Fruit fly (Drosophila melanogaster) S2 (cell line): ENCODE data around the gene kek5.
A peak's percentile ranks its signal among the peaks of the same experiment; 100 is the strongest.

Experiments
- CG8478 ChIP-seq: fragments of >200 bp; optimal IDR thresholded peaks from 2 replicates; lab custom pipeline; 2018
- CTCF ChIP-seq, 2 experiments: fragments of >200 bp; optimal IDR thresholded peaks; 2 replicates each; lab custom pipeline; 2018

Gene kek5

dm6 chrX:19479869-19480326 is 126.9 kb downstream of the kek5 start, which contains the start of the genes Naa15-16 and mRpS14:
Gene Naa15-16, plus strand, starts transcription at chrX:19479984.
Gene mRpS14, minus strand, starts transcription at chrX:19480238.
- TF ChIP-seq CG8478 (lab: Kevin White, UChicago) (no peak), CTCF (optimal IDR thresholded peaks at IDR 0.05; lab: Kevin White, UChicago) (no peak)

DNA sequence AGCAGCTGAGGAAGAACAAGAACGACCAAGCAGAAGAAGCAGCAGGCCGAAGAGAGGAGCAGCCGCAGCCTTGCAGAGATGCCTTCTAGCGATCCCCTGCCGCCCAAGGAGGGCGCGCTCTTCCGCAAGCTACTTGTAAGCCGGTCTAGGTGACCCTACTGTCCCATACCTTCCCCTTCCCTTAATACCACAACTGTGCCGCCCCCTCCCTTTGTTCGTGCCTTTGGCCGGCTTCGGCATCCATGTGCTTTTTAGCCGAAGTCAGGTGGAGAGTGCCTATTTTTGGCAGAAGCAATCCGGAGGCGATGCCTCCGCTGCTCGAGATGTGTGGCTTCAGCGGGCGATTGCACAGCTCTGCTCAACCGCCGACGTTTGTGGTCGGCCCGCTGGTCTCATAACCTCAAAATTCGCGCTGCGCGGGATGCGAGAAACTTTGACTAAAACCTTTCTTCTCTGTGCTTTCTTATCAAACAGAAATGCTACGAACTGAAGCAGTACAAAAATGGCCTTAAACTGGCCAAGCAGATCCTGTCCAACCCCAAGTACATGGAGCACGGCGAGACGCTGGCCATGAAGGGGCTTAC is 127.7 kb downstream of the kek5 start:
- TF ChIP-seq CG8478 (lab: Kevin White, UChicago) (no peak), CTCF (optimal IDR thresholded peaks at IDR 0.05; lab: Kevin White, UChicago) (no peak)

dm6 chrX:19485057-19485456 is 132.1 kb downstream of the kek5 start:
- TF ChIP-seq CTCF (optimal IDR thresholded peaks at IDR 0.05; lab: Kevin White, UChicago) (no peak), CG8478 (lab: Kevin White, UChicago) (no peak)

DNA sequence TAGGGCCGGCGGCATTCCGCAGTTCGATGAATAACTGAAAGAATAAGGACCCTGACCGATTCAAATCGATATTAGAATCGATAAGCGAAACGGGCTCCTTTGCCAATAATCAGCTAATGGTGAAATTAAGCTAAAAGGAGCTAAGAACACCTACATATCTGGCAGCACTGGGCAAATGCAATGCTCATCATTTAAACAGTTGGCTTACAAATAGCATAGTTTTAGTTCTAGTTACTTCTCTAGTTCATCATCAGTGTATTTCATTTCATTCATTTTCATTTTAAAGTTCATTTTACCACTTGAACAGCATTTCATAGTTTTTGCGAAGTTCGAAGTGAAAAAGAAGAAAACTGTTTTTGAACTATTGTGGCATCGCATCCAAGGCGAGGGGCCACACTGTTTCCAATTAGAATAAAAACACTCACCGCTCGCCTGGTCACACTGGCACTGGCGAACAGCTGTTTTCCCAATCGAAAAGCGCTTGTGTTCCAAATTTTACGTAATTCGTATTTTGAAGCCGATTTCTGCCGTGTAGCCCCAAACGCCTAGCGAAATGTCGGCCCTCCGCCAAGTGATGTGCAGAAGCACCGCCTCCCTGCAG is 139.1 kb downstream of the kek5 start, which contains the start of the genes pcm and ND-18:
pcm (minus strand) TSS at position 28 of the 601 bp plus-strand sequence.
ND-18 (plus strand) TSS at position 438 of the 601 bp plus-strand sequence.
- TF ChIP-seq CG8478 (lab: Kevin White, UChicago) (no peak), CTCF (optimal IDR thresholded peaks at IDR 0.05; lab: Kevin White, UChicago) (no peak)

dm6 chrX:19494285-19494684 is 141.3 kb downstream of the kek5 start, which contains the start of gene CG12204:
Gene CG12204, minus strand, starts transcription at chrX:19494401.
- TF ChIP-seq CG8478 (lab: Kevin White, UChicago): no peak
- TF ChIP-seq CTCF (optimal IDR thresholded peaks at IDR 0.05; lab: Kevin White, UChicago): no peak

DNA sequence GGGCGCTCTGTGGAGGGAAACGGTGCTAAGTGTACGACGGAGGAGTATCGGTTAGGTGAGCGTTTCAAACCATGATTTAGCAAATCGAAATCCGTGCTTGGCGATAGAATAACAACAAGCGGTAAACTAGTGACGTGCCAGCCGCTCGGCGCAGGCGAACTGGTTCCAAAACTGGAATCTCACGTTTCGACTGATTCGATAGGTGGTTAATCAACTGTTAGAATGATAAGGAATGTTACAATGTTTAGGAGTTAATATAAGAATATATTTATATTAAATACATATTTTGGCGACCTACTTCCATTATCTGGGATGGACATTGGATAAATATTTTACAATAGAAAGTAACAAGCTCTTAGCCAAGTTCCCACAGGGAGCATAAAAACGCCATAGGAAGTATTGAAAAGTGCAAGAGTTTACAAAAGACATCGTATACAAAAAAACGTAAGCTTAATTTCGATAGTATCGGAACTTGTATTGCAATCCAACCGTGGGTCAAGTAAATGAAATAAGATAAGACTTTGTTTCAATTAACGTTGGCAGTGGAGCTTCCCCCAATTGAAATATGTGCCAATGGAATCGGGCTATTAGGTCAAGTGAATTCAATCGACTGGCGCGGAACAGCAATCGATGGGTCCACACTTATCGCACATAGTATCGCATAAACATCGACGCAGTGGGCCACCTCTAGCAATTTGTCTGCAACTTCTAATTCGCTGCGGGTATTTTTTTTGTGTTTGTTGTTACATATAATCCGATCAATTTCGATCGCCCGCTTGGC is 142.0 kb downstream of the kek5 start, which contains the start of the genes ksh, CG14200 and Pfrx:
ksh (minus strand) TSS at position 163 of the 781 bp plus-strand sequence.
CG14200 (plus strand) TSS at position 676 of the 781 bp plus-strand sequence.
Pfrx (plus strand) TSS at position 676 of the 781 bp plus-strand sequence.
- peak in 1 of 2 experiments; percentile 12 for TF ChIP-seq CTCF (optimal IDR thresholded peaks at IDR 0.05; lab: Kevin White, UChicago)
- no peak for TF ChIP-seq CG8478 (lab: Kevin White, UChicago)

DNA sequence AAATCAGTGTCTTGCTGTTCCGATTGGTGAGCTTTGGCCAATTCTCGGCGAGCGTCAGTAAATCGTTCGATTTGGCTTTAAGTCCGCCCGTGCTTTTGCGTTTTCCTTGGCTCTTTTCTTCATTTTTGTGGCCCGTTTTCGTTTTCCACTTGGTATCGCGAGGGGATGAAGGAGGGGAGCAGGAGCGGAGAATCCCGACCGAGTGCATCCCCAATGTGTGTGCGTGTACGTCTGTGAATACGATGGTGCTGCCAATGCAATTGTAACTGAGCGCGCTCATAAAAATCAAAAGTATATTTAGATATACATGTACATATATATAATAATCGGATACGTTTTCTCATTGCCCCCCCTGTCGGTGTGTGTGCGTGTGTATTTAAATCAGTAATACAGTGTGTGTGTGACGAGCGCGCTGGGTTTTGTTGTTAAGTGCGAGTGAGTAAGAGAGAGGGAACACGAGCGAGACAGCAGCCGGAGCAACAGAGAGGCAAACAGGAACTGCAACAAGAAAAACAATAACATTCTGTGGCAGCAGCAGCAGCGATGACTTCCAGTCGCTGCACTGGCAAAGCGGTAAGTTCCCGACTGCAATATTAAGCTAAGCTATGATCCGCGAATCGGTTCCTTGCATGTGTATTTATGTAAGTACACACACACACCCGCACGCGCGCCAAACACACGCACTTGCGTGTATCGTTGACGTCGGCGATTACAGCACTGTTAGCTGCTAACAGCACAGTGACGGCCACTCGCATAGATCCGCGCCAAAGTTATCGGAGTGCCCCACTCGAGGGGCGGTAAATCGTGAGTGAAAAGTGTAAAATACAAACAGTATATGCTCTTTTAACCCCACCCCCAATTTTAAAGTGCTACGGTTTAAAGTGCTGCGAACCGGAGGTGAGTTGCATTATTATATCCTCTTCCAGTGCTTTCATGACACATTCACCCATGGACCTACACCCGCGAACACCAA is 142.9 kb downstream of the kek5 start:
- TF ChIP-seq CG8478 (lab: Kevin White, UChicago) (no peak), CTCF (optimal IDR thresholded peaks at IDR 0.05; lab: Kevin White, UChicago) (no peak)

- no peak for TF ChIP-seq CTCF (optimal IDR thresholded peaks at IDR 0.05; lab: Kevin White, UChicago)
- TF ChIP-seq CG8478 (lab: Kevin White, UChicago): no peak
Measured at dm6 chrX:19496808-19497259, 143.9 kb downstream of the kek5 start.

DNA sequence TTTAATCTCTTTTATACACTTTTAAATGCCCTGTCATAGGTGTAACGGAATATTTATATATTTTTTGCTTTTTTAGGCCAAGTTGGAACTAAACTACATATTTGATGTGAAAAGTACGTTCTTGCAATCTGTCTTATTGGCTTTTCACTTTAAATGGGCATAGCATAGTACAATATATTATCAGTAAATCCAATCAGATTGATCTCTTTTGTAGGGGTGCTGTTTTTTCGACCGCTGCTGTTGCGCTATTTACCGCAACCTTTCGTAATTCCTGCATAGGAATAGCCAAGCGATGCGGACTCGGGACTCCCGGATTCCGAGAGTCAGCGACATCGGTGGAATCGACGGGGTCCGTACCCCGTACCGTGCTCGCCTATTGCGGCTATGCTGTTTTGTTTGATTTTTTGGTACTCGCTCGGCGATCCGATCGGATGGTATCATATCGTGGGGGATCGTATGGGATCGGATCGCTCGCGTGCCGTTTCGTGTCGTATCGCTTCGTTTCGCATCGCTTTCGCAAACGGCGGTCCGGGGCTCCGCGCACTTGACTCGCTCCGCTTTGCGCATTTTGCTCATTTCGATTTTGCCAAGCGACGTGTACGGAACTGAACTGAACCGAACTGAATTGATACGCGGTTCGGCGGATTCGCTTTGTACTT is 144.9 kb downstream of the kek5 start:
- TF ChIP-seq CTCF (optimal IDR thresholded peaks at IDR 0.05; lab: Kevin White, UChicago) (no peak), CG8478 (lab: Kevin White, UChicago) (no peak)

DNA sequence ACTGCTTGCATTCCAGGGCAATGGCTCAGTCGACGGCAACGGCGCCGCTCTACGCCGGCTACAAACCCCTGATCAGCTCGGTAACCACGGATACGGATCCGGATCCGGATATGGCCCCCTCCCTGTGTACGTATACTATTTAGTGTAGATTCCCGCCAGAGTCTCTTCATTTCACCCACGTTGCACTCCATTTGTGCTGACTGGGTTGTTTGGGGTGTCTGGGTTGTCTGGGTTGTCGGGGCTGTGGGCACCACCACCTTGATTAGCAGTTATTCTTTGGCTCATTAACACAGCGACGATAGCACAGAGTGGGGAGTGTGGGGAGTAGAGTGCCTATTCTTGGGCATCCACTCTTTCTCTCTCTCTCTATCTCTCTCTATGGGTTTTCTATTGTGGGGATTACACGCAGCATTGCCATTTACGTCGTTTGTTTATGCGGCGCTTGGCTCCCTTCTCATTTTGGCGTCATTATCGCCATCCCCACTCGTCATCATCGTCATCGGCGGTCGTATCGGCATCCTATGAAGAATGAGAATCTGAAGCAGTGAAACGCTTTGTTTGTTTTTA is 145.9 kb downstream of the kek5 start:
- TF ChIP-seq CTCF (optimal IDR thresholded peaks at IDR 0.05; lab: Kevin White, UChicago): no peak
- no peak for TF ChIP-seq CG8478 (lab: Kevin White, UChicago)

DNA sequence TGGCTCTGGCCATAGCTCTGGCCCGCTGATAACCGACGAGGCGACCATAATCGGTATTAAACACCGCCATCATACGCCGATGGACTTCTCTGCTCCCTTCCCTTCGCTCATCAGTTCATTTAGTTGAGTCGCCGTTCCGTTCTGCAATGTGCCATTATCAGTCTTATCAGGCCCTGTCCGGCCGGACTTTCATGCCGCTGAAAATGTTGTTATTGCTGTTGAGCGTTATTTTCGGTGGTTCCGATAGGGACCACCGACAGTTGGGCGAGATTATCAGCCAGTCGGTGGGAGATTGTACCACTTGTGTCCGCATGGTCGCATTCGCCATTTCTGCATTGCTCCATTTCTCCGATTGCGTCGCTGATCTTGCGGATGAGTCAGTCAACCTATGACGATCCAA is 148.3 kb downstream of the kek5 start:
- no peak for TF ChIP-seq CG8478 (lab: Kevin White, UChicago)

DNA sequence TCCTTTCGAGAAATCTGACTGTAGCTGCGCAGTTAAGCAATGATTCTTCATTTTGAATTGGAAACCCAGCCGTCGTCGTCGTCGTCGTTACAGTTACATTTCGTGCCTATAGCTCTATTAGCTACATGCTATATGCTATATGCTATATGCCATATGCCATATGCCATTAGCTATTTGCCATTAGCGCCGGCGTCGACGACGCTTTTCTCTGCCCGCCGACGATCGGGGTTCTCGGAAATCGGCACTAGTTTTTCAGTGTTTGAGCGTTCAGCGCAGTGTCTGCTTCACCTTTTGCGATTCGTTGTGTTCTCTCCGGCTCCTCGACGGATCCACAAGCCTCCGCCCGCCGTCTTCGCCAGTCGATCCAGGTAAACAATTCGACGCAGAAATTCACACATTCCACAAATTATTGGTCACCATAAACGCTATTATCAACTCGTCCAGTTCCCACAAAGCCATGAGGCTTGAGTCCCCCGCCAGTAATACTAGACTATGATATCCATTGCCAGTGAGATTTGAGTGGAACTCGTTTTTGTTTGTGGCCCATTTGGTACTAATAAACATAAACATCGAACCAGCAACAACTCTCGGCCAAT is 151.3 kb downstream of the kek5 start:
- no peak for TF ChIP-seq CG8478 (lab: Kevin White, UChicago)
- TF ChIP-seq CTCF (optimal IDR thresholded peaks at IDR 0.05; lab: Kevin White, UChicago): no peak
